Fruit fly (Drosophila melanogaster) whole organism, wandering third instar larva: ENCODE measurements around the gene tll.

Experiments used
- Abd-B ChIP-seq: fragments of >200 bp; optimal IDR thresholded peaks from 2 replicates; lab custom pipeline; 2017; ENCODE audit warnings: missing biosample characterization, missing genetic modification characterization
- CG32264 ChIP-seq: fragments of 200-800 bp; sonication (Bioruptor generic); optimal IDR thresholded peaks from 2 replicates; lab custom pipeline; 2016; ENCODE audit warnings: missing biosample characterization, missing genetic modification characterization
- CG9705 ChIP-seq: fragments of 200-800 bp; sonication (Bioruptor generic); optimal IDR thresholded peaks from 2 replicates; lab custom pipeline; 2018; ENCODE audit warnings: missing biosample characterization, mild to moderate bottlenecking, missing genetic modification characterization
- CrebA ChIP-seq: fragments of 200-800 bp; sonication (Bioruptor generic); optimal IDR thresholded peaks from 2 replicates; lab custom pipeline; 2016; ENCODE audit warnings: missing biosample characterization, mild to moderate bottlenecking, missing genetic modification characterization, borderline replicate concordance
- Dfd ChIP-seq: fragments of >200 bp; optimal IDR thresholded peaks from 2 replicates; lab custom pipeline; 2017; ENCODE audit warnings: missing biosample characterization, missing genetic modification characterization
- Dif ChIP-seq: fragments of 200-275, 200-300 bp; sonication (Bioruptor generic); optimal IDR thresholded peaks from 2 replicates; lab custom pipeline; 2018; ENCODE audit warnings: missing biosample characterization, missing genetic modification characterization; ENCODE audit not compliant: partially characterized antibody
- GATAd ChIP-seq: sonication (Bioruptor generic); optimal IDR thresholded peaks from 2 replicates; lab custom pipeline; 2016; ENCODE audit warnings: missing biosample characterization, missing genetic modification characterization
- HLH106 ChIP-seq: fragments of 200-800 bp; optimal IDR thresholded peaks from 3 replicates; lab custom pipeline; 2019; ENCODE audit warnings: missing biosample characterization, mild to moderate bottlenecking, missing genetic modification characterization, moderate library complexity
- Hnf4 ChIP-seq: fragments of 200-800 bp; sonication (Bioruptor generic); optimal IDR thresholded peaks from 2 replicates; lab custom pipeline; 2016; ENCODE audit warnings: missing biosample characterization, mild to moderate bottlenecking, missing genetic modification characterization
- Hr78 ChIP-seq: fragments of >200 bp; optimal IDR thresholded peaks from 2 replicates; lab custom pipeline; 2017; ENCODE audit warnings: missing biosample characterization, missing genetic modification characterization
- Hr83 ChIP-seq: fragments of 200-300 bp; sonication (Bioruptor generic); optimal IDR thresholded peaks from 2 replicates; lab custom pipeline; 2016; ENCODE audit warnings: missing biosample characterization, mild to moderate bottlenecking, missing genetic modification characterization, moderate library complexity; ENCODE audit not compliant: poor library complexity, severe bottlenecking
- Jra ChIP-seq: sonication (Bioruptor generic); optimal IDR thresholded peaks from 2 replicates; lab custom pipeline; 2016; ENCODE audit warnings: missing biosample characterization, missing genetic modification characterization
- Mio ChIP-seq: sonication (Bioruptor generic); optimal IDR thresholded peaks from 2 replicates; lab custom pipeline; 2016; ENCODE audit warnings: missing biosample characterization, missing genetic modification characterization
- Myc ChIP-seq: fragments of >200 bp; optimal IDR thresholded peaks from 2 replicates; lab custom pipeline; 2017
- N ChIP-seq: fragments of >200 bp; optimal IDR thresholded peaks from 2 replicates; lab custom pipeline; 2018; ENCODE audit warnings: missing biosample characterization, missing external identifiers, missing genetic modification characterization
- OdsH ChIP-seq: fragments of 200-800 bp; sonication (Bioruptor generic); optimal IDR thresholded peaks from 2 replicates; lab custom pipeline; 2016; ENCODE audit warnings: missing biosample characterization, mild to moderate bottlenecking, missing genetic modification characterization
- Rel ChIP-seq, 2 experiments: fragments of 200-800 bp; sonication (Bioruptor generic) in 1 of 2; optimal IDR thresholded peaks; 2 replicates in 1 of 2; 3 replicates in 1 of 2; lab custom pipeline; 2016 to 2019; ENCODE audit warnings: mild to moderate bottlenecking in 2 of 2, missing biosample characterization in 2 of 2, missing genetic modification characterization in 2 of 2, moderate library complexity in 1 of 2
- Sp1 ChIP-seq: fragments of 200-800 bp; sonication (Bioruptor generic); optimal IDR thresholded peaks from 3 replicates; lab custom pipeline; 2019; ENCODE audit warnings: missing biosample characterization, mild to moderate bottlenecking, missing genetic modification characterization, moderate library complexity
- Vsx2 ChIP-seq: fragments of 200-300, 225-300 bp; sonication (Bioruptor generic); optimal IDR thresholded peaks from 2 replicates; lab custom pipeline; 2018; ENCODE audit warnings: missing biosample characterization, missing genetic modification characterization; ENCODE audit not compliant: partially characterized antibody
- br ChIP-seq: fragments of 200-800 bp; sonication (Bioruptor generic); optimal IDR thresholded peaks from 2 replicates; lab custom pipeline; 2016; ENCODE audit warnings: missing biosample characterization, missing genetic modification characterization
- brk ChIP-seq: fragments of 200-800 bp; sonication (Bioruptor generic); optimal IDR thresholded peaks from 2 replicates; lab custom pipeline; 2016; ENCODE audit warnings: missing biosample characterization, mild to moderate bottlenecking, missing genetic modification characterization
- dl ChIP-seq, 2 experiments: fragments of 175-275, 200-275 bp in 1 of 2; fragments of 200-275 bp in 1 of 2; sonication (Bioruptor generic); optimal IDR thresholded peaks; lab custom pipeline; 2018; ENCODE audit warnings: mild to moderate bottlenecking in 2 of 2, missing biosample characterization in 2 of 2, missing genetic modification characterization in 2 of 2, moderate library complexity in 2 of 2; ENCODE audit not compliant: partially characterized antibody in 2 of 2, insufficient read depth in 1 of 2
- dmrt93B ChIP-seq: fragments of 200-800 bp; sonication (Bioruptor generic); optimal IDR thresholded peaks from 2 replicates; lab custom pipeline; 2018; ENCODE audit warnings: missing biosample characterization, mild to moderate bottlenecking, missing genetic modification characterization
- dsf ChIP-seq: sonication (Bioruptor generic); optimal IDR thresholded peaks from 2 replicates; lab custom pipeline; 2016; ENCODE audit warnings: missing biosample characterization, missing genetic modification characterization, borderline replicate concordance
- ey ChIP-seq: fragments of 200-800 bp; sonication (Bioruptor generic); optimal IDR thresholded peaks from 2 replicates; lab custom pipeline; 2016; ENCODE audit warnings: missing biosample characterization, missing genetic modification characterization
- foxo ChIP-seq, 2 experiments: fragments of 200-800 bp; sonication (Bioruptor generic); optimal IDR thresholded peaks; 2 replicates in 1 of 2; 3 replicates in 1 of 2; lab custom pipeline; 2016 to 2017; ENCODE audit warnings: missing biosample characterization in 2 of 2, missing genetic modification characterization in 2 of 2
- fru ChIP-seq: fragments of 200-800 bp; sonication (Bioruptor generic); optimal IDR thresholded peaks from 3 replicates; lab custom pipeline; 2016; ENCODE audit warnings: missing biosample characterization, mild to moderate bottlenecking, missing genetic modification characterization
- h ChIP-seq: fragments of 200-800 bp; sonication (Bioruptor generic); optimal IDR thresholded peaks from 3 replicates; lab custom pipeline; 2016; ENCODE audit warnings: missing biosample characterization, mild to moderate bottlenecking, missing genetic modification characterization
- jim ChIP-seq: fragments of 175-275, 200-325 bp; sonication (Bioruptor generic); optimal IDR thresholded peaks from 2 replicates; lab custom pipeline; 2016; ENCODE audit warnings: missing biosample characterization, mild to moderate bottlenecking, missing genetic modification characterization
- lola ChIP-seq: fragments of >200 bp; optimal IDR thresholded peaks from 2 replicates; lab custom pipeline; 2017; ENCODE audit warnings: missing biosample characterization, missing genetic modification characterization
- pan ChIP-seq: fragments of >200 bp; optimal IDR thresholded peaks from 2 replicates; lab custom pipeline; 2017
- psq ChIP-seq: fragments of 200-800 bp; sonication (Bioruptor generic); optimal IDR thresholded peaks from 3 replicates; lab custom pipeline; 2017; ENCODE audit warnings: missing biosample characterization, mild to moderate bottlenecking, missing genetic modification characterization, moderate library complexity
- rgr ChIP-seq: fragments of 200-800 bp; sonication (Bioruptor generic); optimal IDR thresholded peaks from 3 replicates; lab custom pipeline; 2016; ENCODE audit warnings: missing biosample characterization, mild to moderate bottlenecking, missing genetic modification characterization
- sage ChIP-seq: fragments of 200-800 bp; sonication (Bioruptor generic); optimal IDR thresholded peaks from 2 replicates; lab custom pipeline; 2016; ENCODE audit warnings: missing biosample characterization, mild to moderate bottlenecking, missing genetic modification characterization
- sv ChIP-seq: fragments of 200-800 bp; sonication (Bioruptor generic); optimal IDR thresholded peaks from 3 replicates; lab custom pipeline; 2016; ENCODE audit warnings: missing biosample characterization, missing genetic modification characterization
- tai ChIP-seq: sonication (Bioruptor generic); optimal IDR thresholded peaks from 2 replicates; lab custom pipeline; 2016; ENCODE audit warnings: missing biosample characterization, missing genetic modification characterization
- usp ChIP-seq: fragments of >200 bp; optimal IDR thresholded peaks from 2 replicates; lab custom pipeline; 2017; ENCODE audit warnings: missing biosample characterization, missing genetic modification characterization
- woc ChIP-seq: sonication (Bioruptor generic); optimal IDR thresholded peaks from 2 replicates; lab custom pipeline; 2016; ENCODE audit warnings: missing biosample characterization, mild to moderate bottlenecking, missing genetic modification characterization

Gene tll

DNA sequence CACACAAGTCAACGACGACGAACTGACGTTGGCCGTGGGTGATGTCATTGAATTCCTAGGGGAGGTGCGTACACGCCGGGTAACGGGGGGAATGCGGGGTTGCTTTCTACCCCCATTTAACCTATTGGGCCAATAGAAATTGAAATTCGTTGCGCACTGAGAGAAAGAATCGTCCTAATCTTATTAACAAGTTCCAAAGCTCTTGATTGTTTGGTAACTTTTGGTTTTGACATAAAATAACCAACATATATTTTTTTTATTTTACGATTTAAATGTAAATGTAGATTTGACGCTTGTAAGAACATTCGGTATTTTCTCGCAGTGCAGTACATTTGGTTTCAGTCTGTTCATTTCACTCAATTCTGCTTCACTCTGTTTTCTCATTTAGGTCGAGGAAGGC is 34.9 kb upstream of the tll start:
- no peak for TF ChIP-seq GATAd (GFP tag; lab: Kevin White, UChicago)
- peak; percentile 65 for TF ChIP-seq rgr (GFP tag; lab: Kevin White, UChicago)
- no peak for TF ChIP-seq CrebA (GFP tag; lab: Kevin White, UChicago)
- TF ChIP-seq Sp1, result peak; percentile 36
- no peak for TF ChIP-seq CG32264 (GFP tag; lab: Kevin White, UChicago)
- TF ChIP-seq foxo (GFP tag; optimal IDR thresholded peaks at IDR 0.05; lab: Kevin White, UChicago), result peak in 1 of 2 experiments; percentile 58
- peak; percentile 9 for TF ChIP-seq HLH106 (tag; lab: Kevin White, UChicago)
- TF ChIP-seq Hr78 (GFP tag; lab: Kevin White, UChicago), result no peak
- no peak for TF ChIP-seq Vsx2 (GFP tag; lab: Kevin White, UChicago)
- TF ChIP-seq Myc (lab: Kevin White, UChicago), result no peak
- no peak for TF ChIP-seq pan (lab: Kevin White, UChicago)
- TF ChIP-seq dl (GFP tag; optimal IDR thresholded peaks at IDR 0.05; lab: Kevin White, UChicago; ENCODE audit: insufficient read depth in 1 of 2, partially characterized antibody in 2 of 2), result no peak
- no peak for TF ChIP-seq Dfd (GFP tag; lab: Kevin White, UChicago)
- no peak for TF ChIP-seq Rel (GFP tag; optimal IDR thresholded peaks at IDR 0.05; lab: Kevin White, UChicago)
- TF ChIP-seq Rel (tag; optimal IDR thresholded peaks at IDR 0.05; lab: Kevin White, UChicago), result no peak
- TF ChIP-seq Jra (GFP tag; lab: Kevin White, UChicago), result no peak
- TF ChIP-seq h, result peak; percentile 58
- no peak for TF ChIP-seq lola (GFP tag; lab: Kevin White, UChicago)
- TF ChIP-seq sv (GFP tag; lab: Kevin White, UChicago), result peak; percentile 88
- TF ChIP-seq psq, result peak; percentile 39
- no peak for TF ChIP-seq tai
- no peak for TF ChIP-seq CG9705 (GFP tag; lab: Kevin White, UChicago)
- no peak for TF ChIP-seq Dif (GFP tag; lab: Kevin White, UChicago)
- peak; percentile 53 for TF ChIP-seq br (GFP tag; lab: Kevin White, UChicago)
- TF ChIP-seq Abd-B (GFP tag; lab: Kevin White, UChicago), result no peak
- no peak for TF ChIP-seq usp (GFP tag; lab: Kevin White, UChicago)
- peak; percentile 6 for TF ChIP-seq woc (GFP tag; lab: Kevin White, UChicago)
- no peak for TF ChIP-seq jim (GFP tag; lab: Kevin White, UChicago)
- no peak for TF ChIP-seq N (GFP tag; lab: Kevin White, UChicago)
- TF ChIP-seq fru (GFP tag; lab: Kevin White, UChicago), result peak; percentile 65
- TF ChIP-seq Mio (GFP tag; lab: Kevin White, UChicago), result no peak
- no peak for TF ChIP-seq brk (GFP tag; lab: Kevin White, UChicago)
- TF ChIP-seq sage (GFP tag; lab: Kevin White, UChicago), result no peak
- peak; percentile 35 for TF ChIP-seq Hnf4 (GFP tag; lab: Kevin White, UChicago)
- TF ChIP-seq Hr83 (GFP tag; lab: Kevin White, UChicago), result no peak
- TF ChIP-seq dsf, result no peak
- TF ChIP-seq dmrt93B, result no peak
- TF ChIP-seq ey, result peak; percentile 56
- TF ChIP-seq OdsH, result peak; percentile 54

DNA sequence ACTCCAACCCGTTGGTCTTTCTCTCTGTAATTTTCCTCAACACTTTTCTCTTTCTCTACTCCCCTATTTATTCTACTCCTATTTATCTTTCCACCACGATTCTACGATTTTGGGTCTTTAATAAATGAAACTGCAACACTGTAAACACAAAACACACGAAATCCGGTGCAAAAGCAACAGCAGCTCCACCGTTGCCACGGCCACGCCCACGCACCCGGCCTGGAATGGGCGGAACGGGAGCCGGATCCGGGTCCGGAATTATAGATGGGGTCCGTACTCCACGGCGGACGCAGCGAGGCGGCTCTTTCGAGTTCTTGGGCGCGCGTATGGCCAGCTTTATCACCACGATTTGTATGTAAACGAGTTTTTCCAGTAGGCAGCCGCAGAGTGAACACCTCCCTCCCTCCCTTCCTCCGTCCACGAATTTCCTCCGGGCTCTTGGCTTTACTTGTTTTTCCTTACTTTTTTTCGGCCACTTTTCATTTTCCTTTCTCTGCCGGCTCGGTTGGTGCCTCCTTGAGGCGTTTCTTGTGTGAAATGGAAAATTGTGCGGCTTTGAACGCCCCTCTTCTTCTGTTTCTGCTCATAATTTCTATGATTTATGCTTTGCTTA is 31.3 kb upstream of the tll start:
- TF ChIP-seq dl (GFP tag; optimal IDR thresholded peaks at IDR 0.05; lab: Kevin White, UChicago; ENCODE audit: insufficient read depth in 1 of 2, partially characterized antibody in 2 of 2), result no peak
- no peak for TF ChIP-seq psq
- no peak for TF ChIP-seq sage (GFP tag; lab: Kevin White, UChicago)
- no peak for TF ChIP-seq CrebA (GFP tag; lab: Kevin White, UChicago)
- TF ChIP-seq ey, result no peak
- no peak for TF ChIP-seq CG32264 (GFP tag; lab: Kevin White, UChicago)
- no peak for TF ChIP-seq N (GFP tag; lab: Kevin White, UChicago)
- TF ChIP-seq OdsH, result no peak
- no peak for TF ChIP-seq Hr78 (GFP tag; lab: Kevin White, UChicago)
- TF ChIP-seq fru (GFP tag; lab: Kevin White, UChicago), result no peak
- no peak for TF ChIP-seq HLH106 (tag; lab: Kevin White, UChicago)
- no peak for TF ChIP-seq Myc (lab: Kevin White, UChicago)
- TF ChIP-seq tai, result no peak
- TF ChIP-seq h, result no peak
- TF ChIP-seq rgr (GFP tag; lab: Kevin White, UChicago), result no peak
